Worm (Caenorhabditis elegans) whole organism, dauer: ENCODE results near the gene Y46G5A.22.

Experiments used
- unc-62 ChIP-seq: sonication (generic microtip); optimal IDR thresholded peaks from 2 replicates; lab custom pipeline; 2017; ENCODE audit warnings: missing biosample characterization, missing genetic modification reagents, missing genetic modification characterization

The Y46G5A.22 gene

DNA sequence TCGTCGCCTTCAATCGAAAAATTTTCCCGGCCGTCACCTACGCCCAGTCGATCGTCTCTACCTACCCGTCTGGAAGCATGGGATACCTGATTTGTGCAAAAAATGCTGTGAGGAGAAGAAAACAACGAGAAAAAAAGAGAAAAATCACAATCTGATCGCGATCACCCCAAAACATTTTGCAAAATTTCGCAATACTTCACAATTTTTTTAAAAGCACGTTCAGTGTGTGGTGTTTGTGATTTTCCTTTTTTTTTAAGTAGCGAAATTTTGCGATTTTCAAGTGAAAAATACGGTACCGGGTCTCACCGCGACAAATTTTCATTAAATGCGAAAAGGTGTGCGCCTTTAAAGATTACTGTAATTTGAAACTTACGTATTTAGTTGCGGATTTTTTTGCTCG lies 8.7 kb downstream of the Y46G5A.22 start:
- TF ChIP-seq unc-62 (GFP tag; lab: Kevin White, UChicago): no peak

DNA sequence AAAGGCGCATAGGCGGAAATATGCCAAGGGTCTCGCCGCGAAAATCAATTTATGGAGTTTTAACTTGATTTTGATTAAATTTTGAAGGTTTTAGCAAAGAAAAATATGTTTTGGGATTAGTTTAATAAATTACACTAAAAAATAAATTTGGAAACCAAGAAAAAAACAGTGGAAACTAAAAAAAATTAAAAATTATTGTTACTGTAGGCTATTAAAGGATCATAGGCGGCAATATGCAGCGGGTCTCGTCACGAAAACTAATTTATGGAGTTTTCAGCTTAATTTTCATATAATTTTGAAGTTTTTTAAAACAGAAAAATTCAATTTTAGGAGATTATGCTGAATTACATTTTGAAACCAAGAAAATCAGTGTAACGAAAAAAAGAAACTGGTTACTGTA lies 9.6 kb downstream of the Y46G5A.22 start:
- TF ChIP-seq unc-62 (GFP tag; lab: Kevin White, UChicago): no peak

DNA sequence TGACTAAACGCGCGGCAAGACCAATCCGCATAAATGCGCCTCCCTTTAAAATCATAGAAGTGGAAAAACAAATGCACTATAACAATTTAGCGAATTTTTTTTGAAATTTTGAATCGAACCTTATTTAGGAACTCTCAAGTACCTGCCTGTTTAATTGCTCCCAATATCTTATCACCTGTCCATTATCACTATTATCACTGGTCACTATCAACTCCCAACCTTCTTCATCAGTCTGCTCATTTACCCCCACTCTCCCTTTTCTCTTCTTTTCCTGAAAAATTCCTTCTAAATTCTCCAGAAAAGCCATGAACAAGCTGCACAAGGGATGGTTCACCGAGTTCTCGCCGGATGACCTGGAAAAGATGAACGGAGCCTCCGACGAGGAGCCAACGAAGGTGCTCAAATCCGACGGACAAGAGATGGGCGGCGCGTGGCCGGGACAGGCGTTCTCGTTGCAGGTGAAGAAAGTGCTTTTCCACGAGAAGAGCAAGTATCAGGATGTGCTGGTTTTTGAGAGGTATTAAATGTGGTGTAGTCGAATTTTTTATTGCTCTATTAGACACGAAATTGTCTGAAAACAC lies 11.7 kb downstream of the Y46G5A.22 start, which contains the start of gene spds-1:
TSS of gene spds-1 (plus strand) at position 298 of the 581 bp plus-strand sequence.
- no peak for TF ChIP-seq unc-62 (GFP tag; lab: Kevin White, UChicago)

DNA sequence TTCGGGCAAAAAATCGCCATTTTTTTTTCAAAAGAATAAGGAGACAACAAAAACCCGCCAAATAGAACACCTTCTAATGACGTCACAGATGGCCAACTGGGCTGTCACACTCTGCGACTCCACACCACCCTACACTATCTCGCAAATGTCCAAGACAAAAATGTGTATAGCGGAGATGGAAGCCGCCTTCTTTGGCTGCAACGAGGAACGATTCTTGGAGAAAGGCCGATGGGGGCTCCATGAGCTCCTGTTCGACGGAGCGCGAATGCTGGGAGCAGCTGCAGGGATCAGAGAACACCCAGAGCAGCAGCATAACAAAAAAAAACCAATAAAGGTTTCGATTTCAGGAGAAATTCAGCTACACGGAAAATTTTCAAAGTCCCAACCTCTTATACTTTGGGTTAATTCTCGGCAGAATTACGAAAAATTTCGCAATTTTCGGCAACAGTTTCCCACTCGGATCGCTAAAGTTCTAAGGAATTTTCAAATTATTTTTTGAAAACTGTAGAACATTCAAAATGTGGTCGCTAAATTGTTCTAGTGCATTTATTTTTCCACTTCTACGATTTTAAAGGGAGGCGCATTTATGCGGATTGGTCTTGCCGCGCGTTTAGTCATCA lies 12.5 kb downstream of the Y46G5A.22 start:
- TF ChIP-seq unc-62 (GFP tag; lab: Kevin White, UChicago): no peak

DNA sequence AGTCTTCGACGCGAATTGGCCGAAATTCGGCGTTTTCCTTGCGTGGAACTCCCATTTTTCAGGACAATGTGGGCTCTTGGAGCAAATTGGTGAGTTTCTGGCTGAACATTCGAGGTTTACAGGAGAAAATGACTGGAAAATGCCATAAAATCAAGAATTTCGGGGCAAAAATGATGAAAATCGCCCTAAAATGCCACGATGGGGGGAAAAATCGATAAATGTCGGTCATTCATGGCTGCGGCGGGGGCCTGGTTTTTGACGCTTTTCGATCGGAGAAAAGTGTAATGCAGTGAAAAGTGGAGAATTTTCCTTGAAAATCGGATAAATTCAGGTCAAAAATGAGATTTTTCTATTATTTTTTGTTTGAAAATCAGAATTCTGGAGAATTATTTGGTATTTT lies 13.2 kb downstream of the Y46G5A.22 start, which contains the start of the genes Y46G5A.18 and Y46G5A.47:
TSS of gene Y46G5A.18 (minus strand) at position 101 of the 400 bp plus-strand sequence.
TSS of gene Y46G5A.47 (minus strand) at position 146 of the 400 bp plus-strand sequence.
- no peak for TF ChIP-seq unc-62 (GFP tag; lab: Kevin White, UChicago)

DNA sequence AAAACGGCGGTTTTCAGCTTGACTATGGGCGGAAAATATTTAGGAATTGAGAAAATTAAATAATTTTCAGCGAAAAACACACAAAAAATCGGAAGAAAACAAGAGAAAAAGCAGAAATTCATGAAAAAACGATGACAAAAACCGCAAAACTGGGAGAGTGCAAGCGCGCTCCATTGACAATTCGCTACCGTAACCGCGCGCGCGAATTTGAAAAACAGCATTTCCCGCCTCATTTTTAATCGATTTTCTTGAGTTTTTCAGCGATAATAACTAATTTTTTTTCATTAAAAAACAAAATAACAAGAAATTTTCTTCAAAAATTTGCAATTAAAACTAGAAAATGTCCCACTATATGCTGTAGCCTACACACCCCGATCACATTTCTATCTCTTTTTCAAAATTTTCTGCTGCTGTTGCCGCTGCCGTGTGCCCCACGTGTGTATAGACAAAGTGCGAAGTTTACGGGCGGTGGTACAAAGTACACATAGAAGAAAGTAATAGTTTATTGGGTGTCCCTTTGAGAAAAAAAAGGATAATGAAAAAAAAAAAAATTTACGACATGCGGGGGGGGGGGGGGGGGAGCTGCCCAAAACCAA lies 18.4 kb downstream of the Y46G5A.22 start:
- TF ChIP-seq unc-62 (GFP tag; lab: Kevin White, UChicago): no peak

DNA sequence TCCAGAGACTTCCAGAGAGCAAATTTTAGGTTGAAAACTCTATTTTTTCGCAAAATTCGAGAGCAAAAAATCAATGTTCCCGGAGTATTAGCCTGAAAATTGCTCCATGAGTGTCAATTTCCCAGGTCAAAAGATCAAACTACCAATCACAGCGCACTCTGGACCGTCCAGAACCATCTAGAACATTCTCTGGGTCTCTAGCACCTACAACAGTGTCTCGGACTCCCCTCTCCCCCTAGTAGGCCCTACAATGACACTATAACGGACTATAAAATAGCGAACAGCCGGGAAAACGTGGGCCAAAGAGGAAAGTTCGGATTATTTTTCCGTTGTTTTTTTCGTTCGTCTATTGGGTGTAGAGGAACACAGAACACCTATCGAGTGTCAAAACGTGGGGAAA lies 19.0 kb downstream of the Y46G5A.22 start:
- no peak for TF ChIP-seq unc-62 (GFP tag; lab: Kevin White, UChicago)

DNA sequence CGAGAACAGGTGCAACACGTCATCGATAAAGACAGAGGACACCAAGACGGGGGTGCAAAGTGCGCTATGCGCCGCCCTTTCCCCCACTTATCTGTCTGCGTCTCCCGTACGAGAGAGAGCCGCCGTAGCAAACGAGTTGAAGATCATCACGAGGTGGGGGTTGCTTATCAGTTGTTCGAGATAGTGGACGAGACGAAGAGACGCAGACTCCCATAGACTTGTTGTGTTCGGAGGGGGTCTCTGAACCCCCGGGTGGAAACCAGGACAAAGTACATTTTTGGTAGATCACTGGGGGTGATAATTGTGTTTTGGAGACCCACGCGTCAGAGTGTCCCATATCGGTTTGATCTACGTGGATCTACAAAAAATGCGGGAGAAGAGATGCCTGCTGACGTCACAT lies 19.6 kb downstream of the Y46G5A.22 start:
- TF ChIP-seq unc-62 (GFP tag; lab: Kevin White, UChicago): no peak

DNA sequence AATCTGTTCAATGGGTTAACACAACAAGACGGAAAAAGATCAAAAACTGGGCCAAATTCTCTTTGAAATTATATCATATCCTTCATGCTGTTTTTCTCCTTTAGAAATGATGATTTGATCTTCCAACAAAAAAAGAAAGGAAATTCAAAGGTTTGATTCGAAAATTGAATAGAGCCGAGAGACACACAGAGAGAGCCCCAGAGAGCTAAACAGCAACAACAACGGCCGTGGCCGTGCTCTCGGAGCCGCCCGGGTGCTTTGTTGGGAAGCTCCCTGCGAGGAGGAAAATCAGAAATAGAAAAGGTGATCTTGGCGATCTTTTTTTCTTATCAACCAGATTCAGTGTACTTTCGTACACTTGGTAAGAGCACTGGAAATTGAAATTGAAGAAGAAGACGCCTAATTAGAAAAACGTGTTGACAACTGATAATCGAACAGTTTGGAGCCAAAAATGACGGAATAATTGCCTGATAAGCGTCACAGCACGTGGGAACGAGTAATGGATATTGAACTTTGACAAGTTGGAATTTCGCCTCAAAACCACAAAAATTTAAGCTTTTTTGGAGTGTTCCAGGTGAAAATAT lies 21.1 kb downstream of the Y46G5A.22 start:
- no peak for TF ChIP-seq unc-62 (GFP tag; lab: Kevin White, UChicago)

DNA sequence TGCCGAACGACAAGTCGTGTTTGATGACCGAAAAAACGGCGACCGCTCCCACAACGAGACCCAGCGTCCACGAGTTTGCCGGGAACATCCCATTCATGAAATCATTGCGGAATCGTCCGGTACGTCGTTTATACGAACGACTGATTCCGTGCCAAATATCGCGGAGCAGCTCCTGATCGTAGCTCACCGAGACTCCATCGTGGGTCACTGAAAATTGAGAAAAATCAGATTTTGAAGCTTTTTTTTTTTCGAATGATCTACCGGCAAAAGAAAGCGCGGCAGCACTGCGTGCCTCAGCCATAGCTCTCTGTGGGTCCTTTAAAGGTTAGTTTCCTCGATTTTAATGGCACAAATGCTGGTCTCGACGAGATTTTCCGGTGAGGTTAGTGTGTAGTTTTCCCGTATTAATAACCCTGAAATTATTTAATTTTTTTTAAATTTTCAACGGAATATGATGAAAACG lies 22.3 kb downstream of the Y46G5A.22 start, which contains the start of gene cpt-1:
TSS of gene cpt-1 (minus strand) at position 413 of the 463 bp plus-strand sequence.
- no peak for TF ChIP-seq unc-62 (GFP tag; lab: Kevin White, UChicago)

DNA sequence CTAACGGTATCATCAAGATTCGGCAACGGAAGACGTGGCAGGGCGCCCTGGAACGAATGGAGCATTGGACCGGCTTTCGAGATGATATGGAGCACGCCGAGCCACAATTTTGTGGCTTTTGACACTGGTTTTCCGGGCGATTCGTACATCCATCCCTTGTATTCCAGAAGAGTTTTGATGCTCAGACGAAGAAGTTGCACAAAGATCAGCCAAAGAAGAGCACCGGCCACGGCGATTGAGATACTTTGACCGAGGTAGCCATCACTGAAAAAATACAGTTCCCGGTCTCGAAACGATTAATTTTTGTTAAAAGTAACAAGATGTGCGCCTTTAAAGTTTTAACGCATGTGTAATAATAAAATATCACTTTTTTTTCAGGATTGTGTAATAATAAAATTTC lies 23.2 kb downstream of the Y46G5A.22 start:
- no peak for TF ChIP-seq unc-62 (GFP tag; lab: Kevin White, UChicago)

DNA sequence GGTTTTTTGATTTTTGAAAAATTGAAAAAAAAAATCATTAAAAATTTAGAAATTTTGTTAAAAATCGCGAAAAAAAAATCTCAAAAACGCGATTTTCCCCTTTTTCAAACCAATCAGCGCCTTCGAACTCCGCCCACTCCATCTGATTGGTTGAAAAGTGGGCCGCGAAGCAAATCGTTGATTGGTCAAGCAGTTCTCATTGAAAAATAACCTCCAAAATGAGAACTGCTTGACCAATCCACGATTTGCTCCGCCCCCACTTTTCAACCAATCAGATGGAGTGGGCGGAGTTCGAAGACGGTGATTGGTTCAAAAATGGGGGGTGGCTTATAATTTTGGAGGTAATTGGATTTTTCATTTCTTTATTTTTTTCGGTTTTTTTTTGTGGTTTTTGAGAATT lies 28.0 kb downstream of the Y46G5A.22 start:
- TF ChIP-seq unc-62 (GFP tag; lab: Kevin White, UChicago): no peak

DNA sequence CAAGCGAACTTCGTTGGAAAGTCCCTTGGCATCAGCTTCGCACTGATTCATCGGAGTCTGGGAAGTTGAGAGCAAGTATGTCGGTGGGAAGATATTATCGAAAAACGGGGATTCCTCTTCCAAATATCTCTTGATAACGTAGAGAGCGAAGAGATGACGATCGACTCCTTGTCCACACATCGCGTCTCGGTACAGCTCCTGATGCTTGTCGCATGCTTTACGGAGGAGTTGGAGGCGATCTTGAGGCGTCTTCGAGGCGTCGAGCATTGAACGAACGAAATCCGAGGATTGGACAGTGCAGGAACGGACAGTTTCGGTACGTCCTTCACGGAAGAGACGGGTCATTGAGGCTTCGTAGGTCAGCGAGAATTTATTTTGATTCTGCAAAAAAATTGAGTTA lies 28.9 kb downstream of the Y46G5A.22 start:
- TF ChIP-seq unc-62 (GFP tag; lab: Kevin White, UChicago): no peak

DNA sequence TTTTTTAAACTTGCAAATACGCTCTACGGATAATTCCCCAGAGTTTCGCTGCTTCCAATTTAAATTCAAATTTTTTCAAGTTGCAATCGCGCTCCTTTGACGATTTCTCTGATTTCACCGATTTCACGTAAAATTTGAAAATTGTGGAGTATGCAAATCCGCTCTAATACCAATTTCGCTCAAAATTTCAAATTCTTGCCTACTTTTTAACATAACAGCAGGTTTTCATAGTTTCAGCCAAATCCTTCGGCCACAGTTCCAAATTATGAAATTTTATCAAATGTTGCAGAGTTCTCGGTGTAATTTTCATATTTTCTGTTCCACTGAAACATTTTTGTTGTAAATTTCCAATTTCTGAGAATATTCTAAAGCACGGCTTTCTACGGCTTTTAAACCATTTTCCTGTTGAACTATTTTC lies 30.5 kb downstream of the Y46G5A.22 start, which contains the start of gene alkb-7:
TSS of gene alkb-7 (minus strand) at position 323 of the 418 bp plus-strand sequence.
- TF ChIP-seq unc-62 (GFP tag; lab: Kevin White, UChicago): no peak

DNA sequence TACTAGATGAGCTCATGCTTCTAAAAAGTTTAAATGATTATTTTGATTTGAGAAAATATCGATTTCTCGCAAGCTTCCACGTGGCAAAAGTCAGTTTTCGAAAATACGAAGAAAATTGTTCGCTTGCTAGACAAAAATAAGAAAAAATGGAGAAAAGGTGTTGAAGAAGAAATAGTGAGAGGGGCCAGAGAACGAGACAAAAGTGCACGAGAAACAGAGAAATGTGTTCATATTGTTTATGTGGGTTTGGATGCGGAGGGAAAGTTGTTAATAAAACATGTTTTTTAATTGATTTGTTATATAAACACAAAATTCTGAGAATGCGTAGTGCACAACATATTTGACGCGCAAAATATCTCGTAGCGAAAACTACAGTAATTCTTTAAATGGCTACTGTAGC lies 33.0 kb downstream of the Y46G5A.22 start, which contains the start of gene Y46G5A.15:
TSS of gene Y46G5A.15 (minus strand) at position 26 of the 400 bp plus-strand sequence.
- no peak for TF ChIP-seq unc-62 (GFP tag; lab: Kevin White, UChicago)

DNA sequence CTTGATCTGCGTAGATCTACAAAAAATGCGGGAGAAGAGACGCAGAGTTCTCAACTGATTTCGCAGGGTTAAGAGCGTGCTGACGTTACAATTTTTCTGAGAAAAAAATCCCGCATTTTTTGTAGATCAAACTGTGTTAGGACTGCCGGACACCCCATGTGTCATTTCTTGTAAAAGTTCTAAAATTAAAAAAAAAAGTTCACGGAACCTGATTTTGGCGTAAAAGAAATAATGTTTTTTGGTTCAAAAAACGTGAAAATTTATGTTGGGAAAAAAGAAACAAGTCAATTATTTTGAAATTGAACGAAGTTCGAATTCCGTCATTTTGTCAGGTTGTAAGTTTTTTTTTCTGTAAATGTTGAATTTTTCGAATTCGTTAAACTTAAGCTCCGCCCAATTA lies 42.0 kb downstream of the Y46G5A.22 start, which contains the start of gene Y46G5A.34:
TSS of gene Y46G5A.34 (plus strand) at position 301 of the 400 bp plus-strand sequence.
- TF ChIP-seq unc-62 (GFP tag; lab: Kevin White, UChicago): no peak
